Worm (Caenorhabditis elegans): ENCODE data around the gene T22F7.3.

T22F7.3 gene

ce11 chrIII:475154-475553, 48.7 kb downstream of the T22F7.3 start, which contains the start of gene mat-3:
mat-3 (plus strand) TSS chrIII:475454.
- TF ChIP-seq lin-26 (GFP tag; IDR thresholded peaks at IDR 0.05), result no peak
- no peak for TF ChIP-seq madf-10 (tag; optimal IDR thresholded peaks at IDR 0.05)
- no peak for TF ChIP-seq ztf-26 (tag; optimal IDR thresholded peaks at IDR 0.05)
- no peak for TF ChIP-seq unc-62 (GFP tag; optimal IDR thresholded peaks at IDR 0.05)
- TF ChIP-seq tlf-1 (GFP tag; optimal IDR thresholded peaks at IDR 0.05), result no peak
- TF ChIP-seq hrde-1 (tag; optimal IDR thresholded peaks at IDR 0.05; ENCODE audit: borderline replicate concordance), result no peak
- TF ChIP-seq mel-28 (tag; optimal IDR thresholded peaks at IDR 0.05; ENCODE audit: borderline replicate concordance), result no peak
- no peak for TF ChIP-seq dox-1 (GFP tag; IDR thresholded peaks at IDR 0.05)
- TF ChIP-seq F52B5.7 (tag; optimal IDR thresholded peaks at IDR 0.05), result no peak
- no peak for TF ChIP-seq mes-4 (tag; optimal IDR thresholded peaks at IDR 0.05)
- no peak for TF ChIP-seq tbx-9 (tag; optimal IDR thresholded peaks at IDR 0.05; ENCODE audit: borderline replicate concordance)
- no peak for TF ChIP-seq ama-1 (optimal IDR thresholded peaks at IDR 0.05)
- no peak for TF ChIP-seq ama-1 (GFP tag; optimal IDR thresholded peaks at IDR 0.05)
- no peak for TF ChIP-seq ekl-4 (GFP tag; IDR thresholded peaks at IDR 0.05)
- no peak for TF ChIP-seq hlh-12 (tag; optimal IDR thresholded peaks at IDR 0.05)
- TF ChIP-seq ets-4 (GFP tag; optimal IDR thresholded peaks at IDR 0.05), result no peak
- no peak for TF ChIP-seq F57C9.4 (tag; optimal IDR thresholded peaks at IDR 0.05)
- TF ChIP-seq let-607 (tag; optimal IDR thresholded peaks at IDR 0.05), result no peak
- TF ChIP-seq B0035.1 (tag; optimal IDR thresholded peaks at IDR 0.05), result no peak
- TF ChIP-seq F33H1.4 (GFP tag; IDR thresholded peaks at IDR 0.05), result no peak

ce11 chrIII:471644-472401, 52.0 kb downstream of the T22F7.3 start, which contains the start of the genes magu-1 and nemp-1:
magu-1 (minus strand) TSS chrIII:471702.
nemp-1 (plus strand) TSS chrIII:472317.
- no peak for TF ChIP-seq mel-28 (tag; optimal IDR thresholded peaks at IDR 0.05; ENCODE audit: borderline replicate concordance)
- TF ChIP-seq bed-1 (GFP tag; IDR thresholded peaks at IDR 0.05), result no peak
- peak; percentile 16 for TF ChIP-seq F23B12.7 (tag; optimal IDR thresholded peaks at IDR 0.05; ENCODE audit: insufficient read depth)
- peak; percentile 40 for TF ChIP-seq lsl-1 (GFP tag; optimal IDR thresholded peaks at IDR 0.05)
- TF ChIP-seq madf-6 (GFP tag; IDR thresholded peaks at IDR 0.05), result peak; percentile 71
- TF ChIP-seq xnd-1 (tag; optimal IDR thresholded peaks at IDR 0.05), result peak; percentile 13
- TF ChIP-seq dpl-1 (GFP tag; optimal IDR thresholded peaks at IDR 0.05), result peak; percentile 38
- TF ChIP-seq attf-3 (GFP tag; conservative IDR thresholded peaks at IDR 0.05), result peak; percentile 83
- peak; percentile 27 for TF ChIP-seq F49E8.2 (tag; optimal IDR thresholded peaks at IDR 0.05; ENCODE audit: insufficient read depth)
- TF ChIP-seq F33H1.4 (GFP tag; IDR thresholded peaks at IDR 0.05), result peak; percentile 83
- peak; percentile 6; the same call in 1 of the 2 replicates for TF ChIP-seq madf-8 (GFP tag; conservative IDR thresholded peaks at IDR 0.05)
- no peak for TF ChIP-seq sdz-38 (tag; optimal IDR thresholded peaks at IDR 0.05)
- TF ChIP-seq lin-54 (GFP tag; optimal IDR thresholded peaks at IDR 0.05), result peak; percentile 54
- peak; percentile 65; the same call in 1 of the 2 replicates for TF ChIP-seq D2030.7 (GFP tag; IDR thresholded peaks at IDR 0.05)
- TF ChIP-seq ZK185.1 (tag; optimal IDR thresholded peaks at IDR 0.05; ENCODE audit: poor library complexity, severe bottlenecking), result no peak
- no peak for TF ChIP-seq nfya-2 (GFP tag; IDR thresholded peaks at IDR 0.05)
- TF ChIP-seq efl-1 (GFP tag; optimal IDR thresholded peaks at IDR 0.05), result peak; percentile 77
- TF ChIP-seq sptf-2 (GFP tag; optimal IDR thresholded peaks at IDR 0.05), result no peak
